Fruit fly (Drosophila melanogaster): ENCODE measurements around the gene CG9717.

The CG9717 gene

dm6 chr3R:30563260-30564080 lies 23.6 kb downstream of the CG9717 start:
- no peak for TF ChIP-seq Hr83 (GFP tag; optimal IDR thresholded peaks at IDR 0.05; ENCODE audit: poor library complexity, severe bottlenecking)
- no peak for TF ChIP-seq h (GFP tag; optimal IDR thresholded peaks at IDR 0.05)
- TF ChIP-seq Dif (GFP tag; optimal IDR thresholded peaks at IDR 0.05; ENCODE audit: partially characterized antibody) = peak; percentile 27
- TF ChIP-seq Vsx2 (GFP tag; optimal IDR thresholded peaks at IDR 0.05; ENCODE audit: partially characterized antibody) = no peak
- peak in 1 of 2 experiments; percentile 56 for TF ChIP-seq dl (GFP tag; optimal IDR thresholded peaks at IDR 0.05; ENCODE audit: insufficient read depth in 1 of 2, partially characterized antibody in 2 of 2)
- peak; percentile 14 for TF ChIP-seq tai (GFP tag; optimal IDR thresholded peaks at IDR 0.05)
- no peak for TF ChIP-seq usp (GFP tag; optimal IDR thresholded peaks at IDR 0.05)
- no peak for TF ChIP-seq sage (GFP tag; optimal IDR thresholded peaks at IDR 0.05)
- TF ChIP-seq Sp1 (GFP tag; optimal IDR thresholded peaks at IDR 0.05) = no peak
- TF ChIP-seq Abd-B (GFP tag; optimal IDR thresholded peaks at IDR 0.05) = no peak
- TF ChIP-seq psq (GFP tag; optimal IDR thresholded peaks at IDR 0.05) = no peak
- no peak for TF ChIP-seq Hr78 (GFP tag; optimal IDR thresholded peaks at IDR 0.05)
- TF ChIP-seq sv (GFP tag; optimal IDR thresholded peaks at IDR 0.05) = no peak

dm6 chr3R:30562733-30563259 lies 24.3 kb downstream of the CG9717 start:
- TF ChIP-seq foxo (GFP tag; optimal IDR thresholded peaks at IDR 0.05) = peak in 1 of 2 experiments; percentile 7
- TF ChIP-seq sv (GFP tag; optimal IDR thresholded peaks at IDR 0.05) = no peak
- peak; percentile 16 for TF ChIP-seq Myc (optimal IDR thresholded peaks at IDR 0.05)
- TF ChIP-seq CG32264 (GFP tag; optimal IDR thresholded peaks at IDR 0.05) = no peak
- TF ChIP-seq rgr (GFP tag; optimal IDR thresholded peaks at IDR 0.05) = peak; percentile 1
- no peak for TF ChIP-seq HLH106 (tag; optimal IDR thresholded peaks at IDR 0.05)
- TF ChIP-seq Dif (GFP tag; optimal IDR thresholded peaks at IDR 0.05; ENCODE audit: partially characterized antibody) = no peak
- TF ChIP-seq Mio (GFP tag; optimal IDR thresholded peaks at IDR 0.05) = no peak
- no peak for TF ChIP-seq Hnf4 (GFP tag; optimal IDR thresholded peaks at IDR 0.05)
- no peak for TF ChIP-seq Dfd (GFP tag; optimal IDR thresholded peaks at IDR 0.05)
- TF ChIP-seq OdsH (GFP tag; optimal IDR thresholded peaks at IDR 0.05) = no peak

DNA sequence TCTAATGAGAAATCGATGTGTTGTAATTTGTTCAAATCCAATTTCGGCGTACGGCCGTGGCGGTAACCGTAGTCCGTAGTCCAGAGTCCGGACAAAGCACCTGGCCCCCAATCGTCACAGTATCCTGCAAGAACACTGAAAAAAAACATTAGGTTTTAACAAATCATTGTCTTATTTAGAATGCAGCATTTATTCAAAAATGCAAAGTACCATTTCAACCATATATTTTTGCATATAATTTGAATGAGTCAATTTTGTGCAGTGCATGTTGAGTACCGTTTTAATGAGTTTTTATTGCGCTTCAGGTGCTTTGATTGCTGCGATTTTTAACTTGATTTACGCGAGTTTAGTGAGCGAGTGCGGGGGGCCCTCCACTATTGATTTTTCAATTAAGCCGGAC lies 25.9 kb downstream of the CG9717 start:
- TF ChIP-seq dmrt93B (GFP tag; optimal IDR thresholded peaks at IDR 0.05) = no peak
- TF ChIP-seq Vsx2 (GFP tag; optimal IDR thresholded peaks at IDR 0.05; ENCODE audit: partially characterized antibody) = no peak
- TF ChIP-seq Myc (optimal IDR thresholded peaks at IDR 0.05) = no peak
- no peak for TF ChIP-seq Abd-B (GFP tag; optimal IDR thresholded peaks at IDR 0.05)
- TF ChIP-seq GATAd (GFP tag; optimal IDR thresholded peaks at IDR 0.05) = no peak

DNA sequence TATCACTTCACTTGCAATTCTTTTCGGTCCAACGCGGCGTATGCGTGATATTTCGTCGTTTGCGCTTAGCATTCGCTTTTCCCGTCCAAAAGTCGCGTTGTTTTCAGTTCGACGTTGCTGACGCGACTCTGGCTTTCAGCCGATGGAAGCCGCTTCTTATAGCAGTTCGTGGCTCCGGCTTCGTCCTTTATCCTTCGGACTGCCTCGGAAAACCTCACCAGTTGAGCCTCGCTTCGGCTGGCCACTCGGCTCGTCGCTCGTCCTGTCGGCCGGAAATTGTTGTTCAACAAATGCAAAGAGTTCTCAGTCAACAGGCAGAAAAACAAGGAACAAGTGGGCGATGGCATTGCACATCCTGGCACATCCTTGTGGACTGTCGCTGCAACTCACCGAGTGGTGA lies 27.0 kb downstream of the CG9717 start, which contains the start of gene CG34155:
Gene CG34155 (minus strand): TSS at position 130 of the 400 bp plus-strand sequence.
- TF ChIP-seq Vsx2 (GFP tag; optimal IDR thresholded peaks at IDR 0.05; ENCODE audit: partially characterized antibody) (no peak), CG32264 (GFP tag; optimal IDR thresholded peaks at IDR 0.05) (no peak), dsf (GFP tag; optimal IDR thresholded peaks at IDR 0.05; ENCODE audit: borderline replicate concordance) (no peak), Mio (GFP tag; optimal IDR thresholded peaks at IDR 0.05) (no peak)

dm6 chr3R:30552548-30552947 lies 34.6 kb downstream of the CG9717 start:
- TF ChIP-seq CrebA (GFP tag; optimal IDR thresholded peaks at IDR 0.05; ENCODE audit: borderline replicate concordance) (no peak), Abd-B (GFP tag; optimal IDR thresholded peaks at IDR 0.05) (no peak), tai (GFP tag; optimal IDR thresholded peaks at IDR 0.05) (no peak), Mio (GFP tag; optimal IDR thresholded peaks at IDR 0.05) (no peak), Hr83 (GFP tag; optimal IDR thresholded peaks at IDR 0.05; ENCODE audit: poor library complexity, severe bottlenecking) (no peak), brk (GFP tag; optimal IDR thresholded peaks at IDR 0.05) (no peak), jim (GFP tag; optimal IDR thresholded peaks at IDR 0.05) (no peak), br (GFP tag; optimal IDR thresholded peaks at IDR 0.05) (no peak), Sp1 (GFP tag; optimal IDR thresholded peaks at IDR 0.05) (no peak), Dfd (GFP tag; optimal IDR thresholded peaks at IDR 0.05) (no peak), foxo (GFP tag; optimal IDR thresholded peaks at IDR 0.05) (no peak), woc (GFP tag; optimal IDR thresholded peaks at IDR 0.05) (no peak), h (GFP tag; optimal IDR thresholded peaks at IDR 0.05) (no peak)

Data from whole organism, wandering third instar larva.